Worm (Caenorhabditis elegans) whole organism, L2 larva: ENCODE measurements around the gene ZK1098.2.

ENCODE experiments used
- C34F6.9 ChIP-seq: fragments of 150-350 bp; optimal IDR thresholded peaks from 2 replicates; lab custom pipeline; 2014; ENCODE audit warnings: missing biosample characterization, missing genetic modification characterization
- F13H6.1 ChIP-seq: sonication (generic microtip); optimal IDR thresholded peaks from 2 replicates; lab custom pipeline; 2016; ENCODE audit warnings: missing genetic modification characterization, missing compliant biosample characterization
- Y55F3AM.14 ChIP-seq: fragments of 200-800 bp; sonication (Bioruptor generic); optimal IDR thresholded peaks from 2 replicates; lab custom pipeline; 2018; ENCODE audit warnings: mild to moderate bottlenecking, missing genetic modification characterization, missing compliant biosample characterization
- ZK546.5 ChIP-seq: sonication (generic microtip); optimal IDR thresholded peaks from 2 replicates; lab custom pipeline; 2017; ENCODE audit warnings: missing biosample characterization, missing genetic modification characterization
- alr-1 ChIP-seq: fragments of 150-350 bp; optimal IDR thresholded peaks from 2 replicates; lab custom pipeline; 2014; ENCODE audit warnings: missing biosample characterization, missing genetic modification characterization
- aly-2 ChIP-seq: fragments of 150-350 bp; optimal IDR thresholded peaks from 2 replicates; lab custom pipeline; 2014; ENCODE audit warnings: missing biosample characterization, missing genetic modification characterization
- ama-1 ChIP-seq: fragments of 150-350 bp; optimal IDR thresholded peaks from 2 replicates; lab custom pipeline; 2018; ENCODE audit warnings: inconsistent platforms
- ceh-16 ChIP-seq: fragments of 150-350 bp; optimal IDR thresholded peaks from 2 replicates; lab custom pipeline; 2014; ENCODE audit warnings: missing biosample characterization, missing genetic modification characterization
- ceh-82 ChIP-seq: fragments of 150-350 bp; optimal IDR thresholded peaks from 2 replicates; lab custom pipeline; 2014; ENCODE audit warnings: missing biosample characterization, missing genetic modification characterization
- crh-2 ChIP-seq: sonication (generic microtip); optimal IDR thresholded peaks from 2 replicates; lab custom pipeline; 2017; ENCODE audit warnings: missing biosample characterization, missing genetic modification characterization
- egl-27 ChIP-seq: sonication (generic microtip); optimal IDR thresholded peaks from 3 replicates; lab custom pipeline; 2017; ENCODE audit warnings: missing biosample characterization, missing genetic modification reagents, missing genetic modification characterization
- elt-3 ChIP-seq: sonication (generic microtip); optimal IDR thresholded peaks from 2 replicates; lab custom pipeline; 2017; ENCODE audit warnings: missing biosample characterization, missing genetic modification characterization
- gmeb-1 ChIP-seq: fragments of 150-350 bp; optimal IDR thresholded peaks from 2 replicates; lab custom pipeline; 2014; ENCODE audit warnings: missing biosample characterization, missing genetic modification characterization
- lin-11 ChIP-seq: fragments of 150-350 bp; sonication (generic microtip); optimal IDR thresholded peaks from 2 replicates; lab custom pipeline; 2014; ENCODE audit warnings: missing biosample characterization, missing genetic modification characterization, inconsistent platforms, mixed read lengths
- lin-13 ChIP-seq: fragments of 150-350 bp; optimal IDR thresholded peaks from 2 replicates; lab custom pipeline; 2014; ENCODE audit warnings: missing biosample characterization, missing genetic modification reagents, missing genetic modification characterization
- lin-39 ChIP-seq: fragments of 150-350 bp; optimal IDR thresholded peaks from 2 replicates; lab custom pipeline; 2014; ENCODE audit warnings: missing biosample characterization, missing genetic modification reagents, missing genetic modification characterization
- lsy-2 ChIP-seq, 2 experiments: fragments of 150-350 bp in 1 of 2; sonication (generic microtip) in 1 of 2; optimal IDR thresholded peaks; 2 replicates each; lab custom pipeline; 2014 to 2017; ENCODE audit warnings: missing biosample characterization in 2 of 2, missing genetic modification characterization in 2 of 2
- mab-5 ChIP-seq: fragments of 150-350 bp; optimal IDR thresholded peaks from 2 replicates; lab custom pipeline; 2014; ENCODE audit warnings: missing biosample characterization, missing genetic modification characterization
- mbf-1 ChIP-seq: sonication (generic microtip); optimal IDR thresholded peaks from 2 replicates; lab custom pipeline; 2017; ENCODE audit warnings: missing biosample characterization, missing genetic modification characterization
- nhr-10 ChIP-seq: sonication (generic microtip); optimal IDR thresholded peaks from 2 replicates; lab custom pipeline; 2017; ENCODE audit warnings: missing biosample characterization, missing genetic modification characterization
- nhr-11 ChIP-seq: fragments of 150-350 bp; optimal IDR thresholded peaks from 2 replicates; lab custom pipeline; 2014; ENCODE audit warnings: missing biosample characterization, missing genetic modification characterization
- nhr-12 ChIP-seq: fragments of 150-350 bp; optimal IDR thresholded peaks from 2 replicates; lab custom pipeline; 2014; ENCODE audit warnings: missing biosample characterization, missing genetic modification characterization
- nhr-129 ChIP-seq: fragments of 150-350 bp; optimal IDR thresholded peaks from 2 replicates; lab custom pipeline; 2014; ENCODE audit warnings: missing biosample characterization, missing genetic modification characterization
- nhr-237 ChIP-seq: fragments of 150-350 bp; optimal IDR thresholded peaks from 2 replicates; lab custom pipeline; 2014; ENCODE audit warnings: missing biosample characterization, missing genetic modification characterization
- nhr-6 ChIP-seq: fragments of 150-350 bp; optimal IDR thresholded peaks from 2 replicates; lab custom pipeline; 2014; ENCODE audit warnings: missing biosample characterization, missing genetic modification characterization
- peb-1 ChIP-seq: fragments of 150-350 bp; optimal IDR thresholded peaks from 2 replicates; lab custom pipeline; 2014; ENCODE audit warnings: missing biosample characterization, missing genetic modification characterization
- skn-1 ChIP-seq: sonication (generic microtip); optimal IDR thresholded peaks from 2 replicates; lab custom pipeline; 2017; ENCODE audit warnings: missing biosample characterization, missing genetic modification characterization
- sma-3 ChIP-seq: sonication (generic microtip); optimal IDR thresholded peaks from 2 replicates; lab custom pipeline; 2016; ENCODE audit warnings: missing genetic modification reagents, missing genetic modification characterization, missing compliant biosample characterization
- snpc-4 ChIP-seq: fragments of 150-350 bp; optimal IDR thresholded peaks from 2 replicates; lab custom pipeline; 2014; ENCODE audit warnings: missing biosample characterization, missing genetic modification characterization
- unc-39 ChIP-seq: fragments of 150-350 bp; optimal IDR thresholded peaks from 2 replicates; lab custom pipeline; 2014; ENCODE audit warnings: missing biosample characterization, missing genetic modification characterization
- unc-55 ChIP-seq: fragments of 150-350 bp; sonication (generic microtip); optimal IDR thresholded peaks from 3 replicates; lab custom pipeline; 2014; ENCODE audit warnings: missing biosample characterization, missing genetic modification reagents, missing genetic modification characterization
- unc-62 ChIP-seq: fragments of 150-350 bp; optimal IDR thresholded peaks from 2 replicates; lab custom pipeline; 2014; ENCODE audit warnings: missing biosample characterization, missing genetic modification reagents, missing genetic modification characterization
- zag-1 ChIP-seq: fragments of 150-350 bp; optimal IDR thresholded peaks from 2 replicates; lab custom pipeline; 2014; ENCODE audit warnings: missing biosample characterization, missing genetic modification characterization
- ztf-1 ChIP-seq: fragments of 200-800 bp; sonication (Bioruptor generic); conservative IDR thresholded peaks from 2 replicates; pipeline ENCODE4 v1.3.6; 2022; ENCODE audit warnings: missing genetic modification characterization, missing compliant biosample characterization

Gene ZK1098.2

ce11 chrIII:9538655-9539155 is 9.7 kb downstream of the ZK1098.2 start, which contains the start of gene ZK1098.3:
Gene ZK1098.3, minus strand, starts transcription at chrIII:9538705.
- TF ChIP-seq unc-55 (GFP tag; lab: Kevin White, UChicago) (peak; percentile 51), ztf-1 (GFP tag; lab: Robert Waterston, UW) (no peak), lin-13 (GFP tag; lab: Kevin White, UChicago) (peak; percentile 16), zag-1 (tag; lab: Kevin White, UChicago) (no peak), nhr-129 (tag; lab: Kevin White, UChicago) (no peak), lsy-2 (tag; optimal IDR thresholded peaks at IDR 0.05; lab: Kevin White, UChicago) (peak in 1 of 2 experiments; percentile 60), nhr-237 (tag; lab: Kevin White, UChicago) (no peak), C34F6.9 (peak; percentile 65), mbf-1 (tag; lab: Kevin White, UChicago) (no peak), snpc-4 (tag; lab: Kevin White, UChicago) (no peak)
- TF ChIP-seq, all 48 proteins: peak for 4

ce11 chrIII:9542280-9542679 is 13.3 kb downstream of the ZK1098.2 start, which contains the start of gene mut-7:
Gene mut-7, minus strand, starts transcription at chrIII:9542380.
- TF ChIP-seq ZK546.5 = no peak
- no peak for TF ChIP-seq ztf-1 (GFP tag; lab: Robert Waterston, UW)
- no peak for TF ChIP-seq aly-2 (tag; lab: Kevin White, UChicago)
- TF ChIP-seq C34F6.9 = no peak
- TF ChIP-seq egl-27 (tag; lab: Kevin White, UChicago) = no peak
- no peak for TF ChIP-seq peb-1 (tag; lab: Kevin White, UChicago)
- TF ChIP-seq mab-5 (tag; lab: Kevin White, UChicago) = no peak
- TF ChIP-seq nhr-6 (tag; lab: Kevin White, UChicago) = no peak
- no peak for TF ChIP-seq lin-13 (GFP tag; lab: Kevin White, UChicago)
- no peak for TF ChIP-seq unc-55 (GFP tag; lab: Kevin White, UChicago)
- TF ChIP-seq lin-11 = no peak

- TF ChIP-seq elt-3 (no peak), ama-1 (no peak), nhr-10 (no peak), Y55F3AM.14 (GFP tag; lab: Kevin White, UChicago) (no peak), unc-55 (GFP tag; lab: Kevin White, UChicago) (peak; percentile 89), mab-5 (tag; lab: Kevin White, UChicago) (no peak), mbf-1 (tag; lab: Kevin White, UChicago) (no peak), gmeb-1 (tag; lab: Kevin White, UChicago) (peak; percentile 51), C34F6.9 (peak; percentile 83), nhr-129 (tag; lab: Kevin White, UChicago) (no peak), unc-62 (GFP tag; lab: Kevin White, UChicago) (no peak), alr-1 (tag; lab: Kevin White, UChicago) (no peak), sma-3 (GFP tag; lab: Kevin White, UChicago) (no peak), ceh-82 (tag; lab: Kevin White, UChicago) (no peak), crh-2 (tag; lab: Kevin White, UChicago) (peak; percentile 16), lsy-2 (tag; optimal IDR thresholded peaks at IDR 0.05; lab: Kevin White, UChicago) (peak; percentile 32 to 83), lin-39 (no peak)
Observed at ce11 chrIII:9542816-9543215, 13.9 kb downstream of the ZK1098.2 start, which contains the start of gene eif-2Balpha. Gene eif-2Balpha, plus strand, starts transcription at chrIII:9543119.

DNA sequence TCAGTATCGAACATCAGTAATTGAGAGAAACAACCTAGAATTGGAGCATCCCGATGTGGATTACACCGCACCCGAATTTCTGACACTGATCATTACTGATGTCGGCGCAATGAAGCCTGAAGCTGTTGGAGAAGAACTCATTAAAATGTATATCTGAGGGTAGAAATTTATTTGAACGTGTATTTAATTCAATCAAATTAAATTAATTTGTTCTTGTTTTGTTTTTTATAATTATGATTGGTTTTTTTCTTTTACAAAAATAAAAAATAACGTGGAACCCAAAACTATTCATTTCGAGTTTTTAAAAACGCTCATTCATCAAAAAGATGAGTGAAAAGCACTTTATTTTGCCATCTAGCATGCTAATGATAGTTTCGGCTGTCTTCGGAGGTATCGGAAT is 15.2 kb downstream of the ZK1098.2 start, which contains the start of gene ZK1098.9:
Gene ZK1098.9, plus strand, starts transcription at position 301 of the 400 bp plus-strand sequence.
- TF ChIP-seq ama-1 (no peak), nhr-237 (tag; lab: Kevin White, UChicago) (no peak), ceh-16 (tag; lab: Kevin White, UChicago) (no peak), unc-55 (GFP tag; lab: Kevin White, UChicago) (no peak), ZK546.5 (no peak), lin-11 (no peak), F13H6.1 (no peak), unc-39 (tag; lab: Kevin White, UChicago) (no peak), zag-1 (tag; lab: Kevin White, UChicago) (no peak), egl-27 (tag; lab: Kevin White, UChicago) (no peak), nhr-12 (tag; lab: Kevin White, UChicago) (no peak), nhr-11 (tag; lab: Kevin White, UChicago) (no peak)

- TF ChIP-seq ceh-16 (tag; lab: Kevin White, UChicago) (no peak), lsy-2 (tag; optimal IDR thresholded peaks at IDR 0.05; lab: Kevin White, UChicago) (peak in 1 of 2 experiments; percentile 14), F13H6.1 (no peak), skn-1 (tag; lab: Kevin White, UChicago) (no peak)
Observed at ce11 chrIII:9544820-9545219, 15.9 kb downstream of the ZK1098.2 start, which contains the start of gene ZK1098.12. Gene ZK1098.12, plus strand, starts transcription at chrIII:9545120.
